Fruit fly (Drosophila melanogaster) whole organism, prepupa: ENCODE measurements around the gene lute.

ENCODE experiments used
- Blimp-1 ChIP-seq: fragments of 200-800 bp; sonication (Bioruptor generic); optimal IDR thresholded peaks from 3 replicates; lab custom pipeline; 2017; ENCODE audit warnings: missing biosample characterization, missing genetic modification characterization, mild to moderate bottlenecking, moderate library complexity, missing genetic modification reagents
- CG10631 ChIP-seq: fragments of 200-800 bp; sonication (Bioruptor generic); optimal IDR thresholded peaks from 2 replicates; lab custom pipeline; 2016; ENCODE audit warnings: missing biosample characterization, missing genetic modification characterization
- CG11294 ChIP-seq: fragments of 200-800 bp; sonication (Bioruptor generic); IDR thresholded peaks from 2 replicates; pipeline ENCODE4 v1.3.6; 2022; ENCODE audit warnings: missing biosample characterization, missing genetic modification characterization
- CG11762 ChIP-seq: fragments of 200-800 bp; sonication (Bioruptor generic); optimal IDR thresholded peaks from 3 replicates; lab custom pipeline; 2016; ENCODE audit warnings: missing biosample characterization, missing genetic modification characterization; ENCODE audit not compliant: insufficient read depth
- CG11902 ChIP-seq: fragments of 200-800 bp; sonication (Bioruptor generic); optimal IDR thresholded peaks from 3 replicates; lab custom pipeline; 2016; ENCODE audit warnings: missing biosample characterization, missing genetic modification characterization
- CG15336 ChIP-seq: fragments of 200-800 bp; sonication (Bioruptor generic); IDR thresholded peaks from 2 replicates; pipeline ENCODE4 v1.3.6; 2022; ENCODE audit warnings: missing biosample characterization, missing genetic modification characterization
- CG1621 ChIP-seq: fragments of 200-800 bp; sonication (Bioruptor generic); optimal IDR thresholded peaks from 3 replicates; lab custom pipeline; 2018; ENCODE audit warnings: missing biosample characterization, mild to moderate bottlenecking, missing genetic modification characterization
- CG16779 ChIP-seq: fragments of 200-800 bp; sonication (Bioruptor generic); optimal IDR thresholded peaks from 3 replicates; lab custom pipeline; 2017; ENCODE audit warnings: missing biosample characterization, mild to moderate bottlenecking, missing genetic modification characterization
- CG31627 ChIP-seq: fragments of 200-800 bp; sonication (Bioruptor generic); optimal IDR thresholded peaks from 3 replicates; lab custom pipeline; 2016; ENCODE audit warnings: missing biosample characterization, missing genetic modification characterization
- CG34406 ChIP-seq: fragments of 200-800 bp; sonication (Bioruptor generic); optimal IDR thresholded peaks from 3 replicates; lab custom pipeline; 2016; ENCODE audit warnings: missing biosample characterization, missing genetic modification characterization
- CG4318 ChIP-seq: fragments of 200-800 bp; sonication (Bioruptor generic); optimal IDR thresholded peaks from 3 replicates; lab custom pipeline; 2017; ENCODE audit warnings: missing biosample characterization, mild to moderate bottlenecking, missing genetic modification characterization
- CG6163 ChIP-seq: fragments of 200-800 bp; sonication (Bioruptor generic); IDR thresholded peaks from 3 replicates; pipeline ENCODE4 v1.3.6; 2022; ENCODE audit warnings: missing biosample characterization, missing genetic modification characterization
- CG6276 ChIP-seq: fragments of 200-800 bp; sonication (Bioruptor generic); optimal IDR thresholded peaks from 2 replicates; lab custom pipeline; 2017; ENCODE audit warnings: missing biosample characterization, mild to moderate bottlenecking, missing genetic modification characterization
- CG6792 ChIP-seq: fragments of 200-800 bp; sonication (Bioruptor generic); optimal IDR thresholded peaks from 3 replicates; lab custom pipeline; 2016; ENCODE audit warnings: missing biosample characterization, missing genetic modification characterization
- CG6808 ChIP-seq: fragments of 200-800 bp; sonication (Bioruptor generic); optimal IDR thresholded peaks from 3 replicates; lab custom pipeline; 2017; ENCODE audit warnings: missing biosample characterization, missing genetic modification characterization, mild to moderate bottlenecking, moderate library complexity, missing genetic modification reagents
- CG6854 ChIP-seq: fragments of 200-800 bp; sonication (Bioruptor generic); optimal IDR thresholded peaks from 2 replicates; lab custom pipeline; 2017; ENCODE audit warnings: missing biosample characterization, mild to moderate bottlenecking, missing genetic modification characterization
- CG7368 ChIP-seq: fragments of 200-800 bp; sonication (Bioruptor generic); optimal IDR thresholded peaks from 3 replicates; lab custom pipeline; 2016; ENCODE audit warnings: missing biosample characterization, missing genetic modification characterization
- CG8119 ChIP-seq: fragments of 200-800 bp; sonication (Bioruptor generic); IDR thresholded peaks from 3 replicates; pipeline ENCODE4 v1.3.6; 2022; ENCODE audit warnings: missing biosample characterization, missing genetic modification characterization
- CG8319 ChIP-seq: fragments of 200-800 bp; sonication (Bioruptor generic); optimal IDR thresholded peaks from 3 replicates; lab custom pipeline; 2016; ENCODE audit warnings: missing biosample characterization, missing genetic modification characterization
- CG8632 ChIP-seq: fragments of 200-800 bp; sonication (Bioruptor generic); optimal IDR thresholded peaks from 3 replicates; lab custom pipeline; 2016; ENCODE audit warnings: missing biosample characterization, missing genetic modification characterization
- CG9139 ChIP-seq: fragments of 200-800 bp; sonication (Bioruptor generic); optimal IDR thresholded peaks from 3 replicates; lab custom pipeline; 2017; ENCODE audit warnings: missing biosample characterization, mild to moderate bottlenecking, missing genetic modification characterization
- Eip93F ChIP-seq: fragments of 200-800 bp; sonication (Bioruptor generic); optimal IDR thresholded peaks from 2 replicates; lab custom pipeline; 2016; ENCODE audit warnings: missing biosample characterization, mild to moderate bottlenecking, missing genetic modification characterization
- Ets21C ChIP-seq: fragments of 200-800 bp; sonication (Bioruptor generic); optimal IDR thresholded peaks from 3 replicates; lab custom pipeline; 2016; ENCODE audit warnings: missing biosample characterization, missing genetic modification characterization
- Gug ChIP-seq: fragments of 200-800 bp; sonication (Bioruptor generic); IDR thresholded peaks from 2 replicates; pipeline ENCODE4 v1.3.6; 2022; ENCODE audit warnings: missing biosample characterization, missing genetic modification characterization
- Hr38 ChIP-seq: sonication (Bioruptor generic); optimal IDR thresholded peaks from 2 replicates; lab custom pipeline; 2016; ENCODE audit warnings: missing biosample characterization, missing genetic modification characterization
- Hr39 ChIP-seq: fragments of 200-800 bp; sonication (Bioruptor generic); optimal IDR thresholded peaks from 2 replicates; lab custom pipeline; 2016; ENCODE audit warnings: missing biosample characterization, missing genetic modification characterization
- Hr4 ChIP-seq: fragments of 200-800 bp; sonication (Bioruptor generic); optimal IDR thresholded peaks from 3 replicates; lab custom pipeline; 2016; ENCODE audit warnings: missing biosample characterization, missing genetic modification characterization
- Met ChIP-seq: fragments of 200-800 bp; sonication (Bioruptor generic); optimal IDR thresholded peaks from 3 replicates; lab custom pipeline; 2016; ENCODE audit warnings: missing biosample characterization, missing genetic modification characterization
- OdsH ChIP-seq: fragments of 200-800 bp; sonication (Bioruptor generic); optimal IDR thresholded peaks from 3 replicates; lab custom pipeline; 2016; ENCODE audit warnings: missing biosample characterization, missing genetic modification characterization
- Smox ChIP-seq: fragments of 200-800 bp; sonication (Bioruptor generic); optimal IDR thresholded peaks from 3 replicates; lab custom pipeline; 2016; ENCODE audit warnings: missing biosample characterization, missing genetic modification characterization
- Sox102F ChIP-seq: fragments of 200-800 bp; sonication (Bioruptor generic); optimal IDR thresholded peaks from 2 replicates; lab custom pipeline; 2016; ENCODE audit warnings: missing biosample characterization, mild to moderate bottlenecking, missing genetic modification characterization
- Sox14 ChIP-seq: fragments of 200-800 bp; sonication (Bioruptor generic); optimal IDR thresholded peaks from 3 replicates; lab custom pipeline; 2016; ENCODE audit warnings: missing biosample characterization, missing genetic modification characterization
- Sox15 ChIP-seq: fragments of 200-800 bp; sonication (Bioruptor generic); optimal IDR thresholded peaks from 3 replicates; lab custom pipeline; 2016; ENCODE audit warnings: missing biosample characterization, missing genetic modification characterization
- achi ChIP-seq: fragments of 200-800 bp; sonication (Bioruptor generic); optimal IDR thresholded peaks from 3 replicates; lab custom pipeline; 2016; ENCODE audit warnings: missing biosample characterization, missing genetic modification characterization
- cyc ChIP-seq: fragments of 200-800 bp; sonication (Bioruptor generic); optimal IDR thresholded peaks from 3 replicates; lab custom pipeline; 2016; ENCODE audit warnings: missing biosample characterization, missing genetic modification characterization
- dac ChIP-seq: fragments of 200-800 bp; sonication (Bioruptor generic); optimal IDR thresholded peaks from 2 replicates; lab custom pipeline; 2017; ENCODE audit warnings: missing biosample characterization, mild to moderate bottlenecking, missing genetic modification characterization
- dsx ChIP-seq: fragments of 200-800 bp; optimal IDR thresholded peaks from 3 replicates; lab custom pipeline; 2019; ENCODE audit warnings: missing biosample characterization, mild to moderate bottlenecking, missing genetic modification characterization, moderate library complexity; ENCODE audit not compliant: poor library complexity, severe bottlenecking
- eg ChIP-seq: fragments of 200-800 bp; sonication (Bioruptor generic); IDR thresholded peaks from 3 replicates; pipeline ENCODE4 v1.3.6; 2022; ENCODE audit warnings: missing biosample characterization, missing genetic modification characterization
- fd59A ChIP-seq: fragments of 200-800 bp; sonication (Bioruptor generic); optimal IDR thresholded peaks from 2 replicates; lab custom pipeline; 2017; ENCODE audit warnings: missing biosample characterization, mild to moderate bottlenecking, missing genetic modification characterization, missing genetic modification reagents
- fkh ChIP-seq: fragments of 200-800 bp; sonication (Bioruptor generic); optimal IDR thresholded peaks from 3 replicates; lab custom pipeline; 2017; ENCODE audit warnings: missing biosample characterization, mild to moderate bottlenecking, missing genetic modification characterization, moderate library complexity
- net ChIP-seq: fragments of 200-800 bp; sonication (Bioruptor generic); optimal IDR thresholded peaks from 3 replicates; lab custom pipeline; 2016; ENCODE audit warnings: missing biosample characterization, missing genetic modification characterization
- pdm3 ChIP-seq: fragments of 200-800 bp; sonication (Bioruptor generic); optimal IDR thresholded peaks from 3 replicates; lab custom pipeline; 2016; ENCODE audit warnings: missing biosample characterization, missing genetic modification characterization
- svp ChIP-seq: fragments of 200-800 bp; sonication (Bioruptor generic); peaks from one replicate; lab custom pipeline; 2016; ENCODE audit warnings: missing biosample characterization, missing genetic modification characterization
- topi ChIP-seq: fragments of 200-800 bp; sonication (Bioruptor generic); optimal IDR thresholded peaks from 3 replicates; lab custom pipeline; 2016; ENCODE audit warnings: missing biosample characterization, missing genetic modification characterization

lute gene

DNA sequence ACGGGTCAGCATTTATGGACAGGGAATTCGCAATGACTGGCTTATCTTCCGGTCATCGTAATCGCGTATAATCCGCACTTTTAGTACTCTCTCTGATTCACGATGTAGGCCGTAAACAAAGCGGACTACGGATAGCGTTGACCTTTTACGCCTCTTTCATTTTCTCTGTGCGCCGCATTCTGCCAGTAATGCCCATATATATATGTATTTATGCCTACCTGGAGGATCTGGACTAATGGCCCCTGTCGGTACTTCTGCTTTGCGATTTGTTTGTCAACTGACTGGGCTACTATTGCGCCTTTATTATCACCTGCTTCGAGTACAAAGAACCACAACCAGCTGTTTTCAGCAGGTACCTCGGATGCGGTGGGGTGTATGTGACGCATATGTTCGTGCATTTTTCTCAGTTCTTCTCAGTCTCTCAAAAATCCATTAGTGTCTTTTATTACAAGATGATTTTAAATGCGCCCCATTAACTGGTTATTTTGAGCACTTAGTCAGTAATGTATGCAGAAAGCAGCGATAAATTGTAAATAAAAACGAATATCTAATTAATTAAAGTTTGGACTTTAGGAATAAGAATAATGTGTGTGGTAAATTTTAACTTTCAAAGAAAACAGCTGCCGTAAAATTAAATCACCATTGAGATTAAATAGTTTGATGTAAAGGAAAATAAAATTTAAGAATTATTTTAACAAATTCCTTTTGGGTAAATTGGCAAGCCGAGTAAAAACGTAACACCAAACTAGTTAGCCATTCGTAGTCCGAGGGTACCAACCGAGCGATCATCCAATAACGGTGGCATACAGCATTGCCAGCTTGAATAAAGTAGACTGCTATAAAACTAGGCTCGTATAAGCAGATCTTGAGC is 14.8 kb downstream of the lute start, which contains the start of gene CREG (continued):
- TF ChIP-seq Sox102F (GFP tag; lab: Kevin White, UChicago) (peak; percentile 57), CG8632 (GFP tag; lab: Kevin White, UChicago) (peak; percentile 38), Eip93F (GFP tag; lab: Kevin White, UChicago) (peak; percentile 48), Hr4 (GFP tag; lab: Kevin White, UChicago) (peak; percentile 48), Met (GFP tag; lab: Kevin White, UChicago) (peak; percentile 71), Hr39 (GFP tag; lab: Kevin White, UChicago) (peak; percentile 26), CG1621 (tag; lab: Kevin White, UChicago) (no peak), CG34406 (peak; percentile 45), CG6808 (GFP tag; lab: Kevin White, UChicago) (peak; percentile 44), CG16779 (tag; lab: Kevin White, UChicago) (no peak), Ets21C (GFP tag; lab: Kevin White, UChicago) (peak; percentile 30), Sox14 (GFP tag; lab: Kevin White, UChicago) (peak; percentile 59), achi (GFP tag; lab: Kevin White, UChicago) (peak; percentile 36), CG11762 (GFP tag; lab: Kevin White, UChicago) (no peak), cyc (peak; percentile 34), CG7368 (GFP tag; lab: Kevin White, UChicago) (peak; percentile 12), CG6854 (GFP tag; lab: Kevin White, UChicago) (peak; percentile 12), pdm3 (GFP tag; lab: Kevin White, UChicago) (peak; percentile 62), CG15336 (GFP tag; lab: Robert Waterston, UW) (no peak), CG6276 (GFP tag; lab: Kevin White, UChicago) (peak; percentile 22), Hr38 (GFP tag; lab: Kevin White, UChicago) (no peak), CG9139 (GFP tag; lab: Kevin White, UChicago) (no peak), CG31627 (GFP tag; lab: Kevin White, UChicago) (peak; percentile 38), Sox15 (no peak), CG11902 (GFP tag; lab: Kevin White, UChicago) (peak; percentile 41), net (GFP tag; lab: Kevin White, UChicago) (peak; percentile 44)
- TF ChIP-seq, all 60 proteins: peak for 42

DNA sequence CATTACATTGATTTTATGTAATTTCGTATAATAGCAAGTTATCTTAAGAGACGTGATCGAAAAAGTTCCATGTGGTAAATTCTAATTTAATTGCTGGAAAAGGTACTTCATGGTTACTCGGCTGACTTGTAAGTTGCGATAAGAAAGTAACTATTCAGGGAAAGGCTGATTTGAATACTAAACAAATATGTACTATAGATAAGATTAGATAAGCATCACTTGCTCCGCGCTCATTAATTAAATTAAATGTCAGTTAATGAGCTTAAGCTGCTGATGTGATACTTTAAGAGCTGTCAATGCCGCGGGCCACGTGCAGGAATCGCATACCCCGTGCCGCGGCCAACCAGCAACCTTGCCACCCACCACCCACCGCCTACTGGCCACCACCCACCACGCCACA is 20.4 kb downstream of the lute start:
- TF ChIP-seq fkh (GFP tag; lab: Kevin White, UChicago) (peak; percentile 19), CG6163 (GFP tag; lab: Robert Waterston, UW) (no peak)

DNA sequence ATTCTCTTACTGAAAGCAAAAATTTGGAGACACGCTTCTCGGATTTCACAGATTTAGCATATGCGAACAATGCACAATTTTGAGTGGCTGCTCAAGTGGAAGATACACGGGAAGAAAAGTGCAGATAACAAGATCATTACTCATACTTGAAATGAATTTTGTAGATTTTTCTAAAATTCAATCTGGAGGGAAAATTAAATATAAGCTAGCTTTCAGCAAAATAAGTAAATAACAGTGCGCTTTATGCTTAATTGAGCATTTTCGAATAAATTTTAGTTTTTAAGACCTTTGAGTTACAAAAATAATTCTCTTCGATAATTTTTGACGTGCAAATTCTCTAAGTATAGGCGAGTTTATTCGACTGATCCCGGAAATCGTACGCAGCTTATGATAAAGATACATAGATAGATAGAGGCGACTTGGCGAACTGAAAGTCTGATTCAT is 21.0 kb downstream of the lute start:
- TF ChIP-seq CG11294 (GFP tag; lab: Robert Waterston, UW) = no peak; the same call in 1 of the 2 replicates
- peak; percentile 58 for TF ChIP-seq CG6808 (GFP tag; lab: Kevin White, UChicago)
- peak; percentile 77 for TF ChIP-seq CG11762 (GFP tag; lab: Kevin White, UChicago)
- peak; percentile 39 for TF ChIP-seq Sox14 (GFP tag; lab: Kevin White, UChicago)
- TF ChIP-seq svp = peak; percentile 96
- peak; percentile 55 for TF ChIP-seq OdsH
- TF ChIP-seq Gug = no peak
- peak; percentile 31 for TF ChIP-seq Blimp-1 (GFP tag; lab: Kevin White, UChicago)
- peak; percentile 31 for TF ChIP-seq CG4318
- peak; percentile 14 for TF ChIP-seq Sox102F (GFP tag; lab: Kevin White, UChicago)
- peak; percentile 34 for TF ChIP-seq dac
- TF ChIP-seq Eip93F (GFP tag; lab: Kevin White, UChicago) = no peak
- TF ChIP-seq CG8632 (GFP tag; lab: Kevin White, UChicago) = peak; percentile 29
- TF ChIP-seq Met (GFP tag; lab: Kevin White, UChicago) = peak; percentile 57
- no peak for TF ChIP-seq fd59A (GFP tag; lab: Kevin White, UChicago)
- peak; percentile 63 for TF ChIP-seq CG10631 (GFP tag; lab: Kevin White, UChicago)
- peak; percentile 54; the same call in 1 of the 3 replicates for TF ChIP-seq CG8119 (GFP tag; lab: Robert Waterston, UW)
- TF ChIP-seq CG6792 (GFP tag; lab: Kevin White, UChicago) = peak; percentile 64
- TF ChIP-seq CG6854 (GFP tag; lab: Kevin White, UChicago) = peak; percentile 29
- TF ChIP-seq CG9139 (GFP tag; lab: Kevin White, UChicago) = no peak
- peak; percentile 39 for TF ChIP-seq Smox (GFP tag; lab: Kevin White, UChicago)
- TF ChIP-seq eg (GFP tag; lab: Robert Waterston, UW) = 0 out of 3 replicates have a peak, but pooled peaks have one; percentile 40
- no peak for TF ChIP-seq Hr38 (GFP tag; lab: Kevin White, UChicago)
- TF ChIP-seq CG8319 (GFP tag; lab: Kevin White, UChicago) = no peak
- peak; percentile 75 for TF ChIP-seq CG6163 (GFP tag; lab: Robert Waterston, UW)
- TF ChIP-seq dsx (GFP tag; lab: Kevin White, UChicago) = peak; percentile 69
- TF ChIP-seq topi (GFP tag; lab: Kevin White, UChicago) = peak; percentile 84
- peak; percentile 17 for TF ChIP-seq CG16779 (tag; lab: Kevin White, UChicago)
